Worm (Caenorhabditis elegans) whole organism, late embryonic: ENCODE results near the gene zip-6.
"Not testable (repeated sequence)": the region's sequence is repeated elsewhere in the genome, so short reads cannot be mapped to it uniquely, and the experiment has no call there.

Experiments used
- K09A11.1 ChIP-seq: sonication (generic microtip); optimal IDR thresholded peaks from 2 replicates; lab custom pipeline; 2017; ENCODE audit warnings: antibody characterized with exemption, mild to moderate bottlenecking, missing genetic modification characterization, missing compliant biosample characterization; ENCODE audit not compliant: insufficient read depth
- ceh-18 ChIP-seq: sonication (generic microtip); optimal IDR thresholded peaks from 2 replicates; lab custom pipeline; 2016; ENCODE audit warnings: missing genetic modification characterization, missing compliant biosample characterization
- ceh-2 ChIP-seq: sonication (generic microtip); optimal IDR thresholded peaks from 2 replicates; lab custom pipeline; 2016; ENCODE audit warnings: missing genotype, missing genetic modification characterization, missing compliant biosample characterization
- ceh-22 ChIP-seq: sonication (generic microtip); optimal IDR thresholded peaks from 2 replicates; lab custom pipeline; 2017; ENCODE audit warnings: missing biosample characterization, missing genetic modification characterization
- ceh-24 ChIP-seq: sonication (generic microtip); optimal IDR thresholded peaks from 2 replicates; lab custom pipeline; 2016; ENCODE audit warnings: mild to moderate bottlenecking, missing genetic modification characterization, missing compliant biosample characterization
- ceh-30 ChIP-seq: fragments of 150-350 bp; optimal IDR thresholded peaks from 2 replicates; lab custom pipeline; 2014; ENCODE audit warnings: missing biosample characterization, missing genetic modification characterization
- ceh-31 ChIP-seq: sonication (generic microtip); optimal IDR thresholded peaks from 2 replicates; lab custom pipeline; 2016; ENCODE audit warnings: missing genetic modification characterization, missing compliant biosample characterization
- ceh-34 ChIP-seq: sonication (generic microtip); optimal IDR thresholded peaks from 2 replicates; lab custom pipeline; 2016; ENCODE audit warnings: mild to moderate bottlenecking, missing genetic modification characterization, missing compliant biosample characterization
- ceh-45 ChIP-seq: fragments of 200-800 bp; sonication (Bioruptor generic); IDR thresholded peaks from 2 replicates; pipeline ENCODE4 v1.3.6; 2022; ENCODE audit warnings: missing genetic modification reagents, missing genetic modification characterization, missing compliant biosample characterization
- ceh-6 ChIP-seq: fragments of 200-800 bp; sonication (Bioruptor generic); optimal IDR thresholded peaks from 2 replicates; lab custom pipeline; 2018; ENCODE audit warnings: mild to moderate bottlenecking, missing genetic modification characterization, missing compliant biosample characterization
- ceh-9 ChIP-seq: sonication (generic microtip); optimal IDR thresholded peaks from 2 replicates; lab custom pipeline; 2016; ENCODE audit warnings: mild to moderate bottlenecking, missing genetic modification characterization, inconsistent platforms, missing compliant biosample characterization
- elt-2 ChIP-seq: sonication (generic microtip); optimal IDR thresholded peaks from 2 replicates; lab custom pipeline; 2016; ENCODE audit warnings: missing genetic modification reagents, missing genetic modification characterization, missing compliant biosample characterization
- elt-4 ChIP-seq: sonication (generic microtip); optimal IDR thresholded peaks from 2 replicates; lab custom pipeline; 2016; ENCODE audit warnings: missing genetic modification characterization, missing compliant biosample characterization
- ets-4 ChIP-seq: sonication (generic microtip); optimal IDR thresholded peaks from 2 replicates; lab custom pipeline; 2016; ENCODE audit warnings: missing genetic modification characterization, missing compliant biosample characterization
- hlh-13 ChIP-seq: fragments of 200-800 bp; sonication (Bioruptor generic); optimal IDR thresholded peaks from 2 replicates; lab custom pipeline; 2018; ENCODE audit warnings: mild to moderate bottlenecking, missing genetic modification characterization, missing compliant biosample characterization
- hlh-15 ChIP-seq: sonication (generic microtip); optimal IDR thresholded peaks from 2 replicates; lab custom pipeline; 2016; ENCODE audit warnings: missing genetic modification characterization, missing compliant biosample characterization
- hlh-6 ChIP-seq: sonication (generic microtip); optimal IDR thresholded peaks from 2 replicates; lab custom pipeline; 2016; ENCODE audit warnings: missing genotype, missing genetic modification characterization, missing compliant biosample characterization
- lim-6 ChIP-seq: sonication (generic microtip); optimal IDR thresholded peaks from 2 replicates; lab custom pipeline; 2016; ENCODE audit warnings: missing genetic modification characterization, missing compliant biosample characterization
- madf-2 ChIP-seq: sonication (generic microtip); optimal IDR thresholded peaks from 2 replicates; lab custom pipeline; 2017; ENCODE audit warnings: missing genetic modification characterization, missing compliant biosample characterization
- mec-3 ChIP-seq: sonication (generic microtip); optimal IDR thresholded peaks from 2 replicates; lab custom pipeline; 2016; ENCODE audit warnings: borderline replicate concordance, missing genetic modification characterization, missing compliant biosample characterization
- npax-4 ChIP-seq: sonication (generic microtip); optimal IDR thresholded peaks from 2 replicates; lab custom pipeline; 2016; ENCODE audit warnings: missing genetic modification characterization, missing compliant biosample characterization
- pat-9 ChIP-seq: fragments of 200-800 bp; sonication (Bioruptor generic); optimal IDR thresholded peaks from 2 replicates; lab custom pipeline; 2018; ENCODE audit warnings: mild to moderate bottlenecking, missing genetic modification characterization, moderate library complexity, missing compliant biosample characterization
- pha-2 ChIP-seq: sonication (generic microtip); optimal IDR thresholded peaks from 2 replicates; lab custom pipeline; 2017; ENCODE audit warnings: mild to moderate bottlenecking, missing genetic modification characterization, missing compliant biosample characterization
- pqm-1 ChIP-seq: sonication (generic microtip); optimal IDR thresholded peaks from 2 replicates; lab custom pipeline; 2016; ENCODE audit warnings: missing genetic modification characterization, missing compliant biosample characterization
- pros-1 ChIP-seq: fragments of 150-350 bp; optimal IDR thresholded peaks from 2 replicates; lab custom pipeline; 2014; ENCODE audit warnings: missing biosample characterization, missing genetic modification reagents, missing genetic modification characterization
- ref-2 ChIP-seq: sonication (generic microtip); optimal IDR thresholded peaks from 2 replicates; lab custom pipeline; 2016; ENCODE audit warnings: missing genetic modification characterization, missing compliant biosample characterization
- sox-2 ChIP-seq: fragments of 200-800 bp; sonication (Bioruptor generic); IDR thresholded peaks from 2 replicates; pipeline ENCODE4 v1.3.6; 2022; ENCODE audit warnings: missing genetic modification reagents, missing genetic modification characterization, missing compliant biosample characterization
- sox-4 ChIP-seq: sonication (generic microtip); optimal IDR thresholded peaks from 2 replicates; lab custom pipeline; 2017; ENCODE audit warnings: mild to moderate bottlenecking, missing genetic modification characterization, inconsistent platforms, missing compliant biosample characterization
- tbx-2 ChIP-seq: sonication (generic microtip); optimal IDR thresholded peaks from 2 replicates; lab custom pipeline; 2016; ENCODE audit warnings: missing genetic modification characterization, missing compliant biosample characterization
- tbx-7 ChIP-seq: sonication (generic microtip); optimal IDR thresholded peaks from 2 replicates; lab custom pipeline; 2016; ENCODE audit warnings: missing genotype, missing genetic modification characterization, missing compliant biosample characterization
- unc-3 ChIP-seq, 2 experiments: fragments of 200-800 bp in 1 of 2; sonication (Bioruptor generic) in 1 of 2; sonication (generic microtip) in 1 of 2; conservative IDR thresholded peaks in 1 of 2; optimal IDR thresholded peaks in 1 of 2; 2 replicates each; pipeline versions ENCODE4 v1.3.6 to Lab custom; 2016 to 2022; ENCODE audit warnings: missing compliant biosample characterization in 2 of 2, missing genetic modification characterization in 2 of 2, missing genetic modification reagents in 1 of 2
- unc-55 ChIP-seq: sonication (generic microtip); optimal IDR thresholded peaks from 2 replicates; lab custom pipeline; 2017; ENCODE audit warnings: missing biosample characterization, missing genetic modification reagents, missing genetic modification characterization
- unc-86 ChIP-seq: sonication (generic microtip); optimal IDR thresholded peaks from 2 replicates; lab custom pipeline; 2016; ENCODE audit warnings: missing genetic modification characterization, missing compliant biosample characterization

The zip-6 gene

DNA sequence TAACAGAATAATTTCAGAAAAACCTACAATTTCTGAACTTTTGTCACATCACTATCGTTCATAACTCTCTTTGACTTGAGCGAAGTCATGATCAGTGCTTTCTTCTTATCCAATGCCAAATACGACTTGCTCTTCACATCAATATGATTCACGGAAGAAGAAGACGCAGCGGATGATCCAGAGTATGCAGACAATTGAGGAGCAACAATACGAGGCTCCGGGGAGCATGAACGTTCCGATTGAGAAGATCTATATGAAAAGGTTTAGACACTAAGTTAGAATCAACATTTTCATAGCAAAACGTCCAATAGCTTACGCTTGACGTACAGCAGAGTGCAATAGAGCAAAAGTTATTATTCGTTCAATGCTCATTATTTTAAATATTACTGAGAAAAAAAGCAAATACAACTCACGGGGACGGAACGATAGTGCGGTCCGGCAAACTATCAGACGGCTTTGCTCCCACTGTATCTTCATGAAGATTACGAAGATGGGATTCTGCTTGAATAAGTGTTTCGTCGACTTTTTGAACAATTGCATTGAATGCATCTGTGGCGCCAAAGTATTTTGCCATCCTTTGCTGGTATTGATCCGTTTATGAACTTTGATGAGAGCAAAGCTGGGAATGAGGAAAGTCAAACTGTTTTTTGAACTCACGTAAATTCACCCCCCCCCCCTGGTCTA lies 42.7 kb upstream of the zip-6 start, which contains the start of gene C05C12.5:
Gene C05C12.5, minus strand, starts transcription at position 642 of the 684 bp plus-strand sequence.
- no peak for TF ChIP-seq hlh-15

DNA sequence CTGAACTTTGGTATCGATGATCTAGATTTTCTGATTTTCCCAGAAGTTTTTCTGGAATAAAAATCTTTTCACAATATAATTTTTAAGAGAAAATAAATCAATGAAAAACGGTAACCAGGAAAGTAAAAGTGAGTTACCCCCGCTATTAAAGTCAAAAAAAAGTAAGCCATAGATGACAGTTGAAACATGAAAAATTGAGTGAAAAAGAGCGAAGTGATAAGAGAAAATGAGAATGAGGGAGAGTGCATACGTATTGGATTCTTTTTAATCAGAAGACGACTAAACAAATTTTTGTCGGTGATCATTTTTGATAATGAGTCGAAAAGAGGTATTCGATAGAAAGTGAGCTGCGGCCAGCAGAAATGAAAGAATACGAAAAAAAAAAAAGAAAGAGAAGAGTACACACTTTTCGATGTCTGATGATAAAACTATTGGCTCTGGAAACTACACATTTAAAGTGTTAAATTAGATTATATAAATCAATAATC lies 41.6 kb upstream of the zip-6 start, which contains the start of gene gtl-1:
Gene gtl-1, minus strand, starts transcription at position 51 of the 488 bp plus-strand sequence.
- no peak for TF ChIP-seq tbx-2 (tag; lab: Kevin White, UChicago)
- no peak for TF ChIP-seq npax-4 (tag; lab: Kevin White, UChicago)
- TF ChIP-seq unc-55 (GFP tag; lab: Kevin White, UChicago) = no peak
- no peak for TF ChIP-seq madf-2 (tag; lab: Kevin White, UChicago)
- TF ChIP-seq ceh-18 (tag; lab: Kevin White, UChicago) = no peak
- TF ChIP-seq ceh-31 (tag; lab: Kevin White, UChicago) = no peak
- TF ChIP-seq ceh-34 (tag; lab: Kevin White, UChicago) = no peak
- no peak for TF ChIP-seq mec-3 (tag; lab: Kevin White, UChicago)

DNA sequence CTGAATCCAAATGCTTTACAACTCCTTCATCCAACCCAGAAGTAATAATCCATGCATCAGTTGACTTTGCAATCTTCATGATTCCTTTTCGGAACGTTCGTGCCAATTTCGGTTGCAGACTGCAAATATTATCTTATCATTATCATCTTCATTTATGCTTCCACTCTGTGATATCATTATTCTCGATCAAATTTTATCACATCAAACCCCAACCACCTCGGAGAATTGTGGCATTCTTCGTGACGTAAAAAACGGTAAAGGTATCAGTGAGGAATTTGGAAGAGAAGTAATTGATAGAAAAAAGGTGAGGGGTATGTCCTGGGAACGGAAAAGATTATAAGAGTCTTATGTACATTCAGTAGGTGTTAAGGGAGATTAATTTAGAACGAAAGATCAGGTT lies 39.5 kb upstream of the zip-6 start:
- TF ChIP-seq ceh-9 (tag; lab: Kevin White, UChicago) (no peak), hlh-13 (GFP tag; lab: Kevin White, UChicago) (no peak), elt-4 (tag; lab: Kevin White, UChicago) (no peak), tbx-2 (tag; lab: Kevin White, UChicago) (no peak), sox-2 (no peak), pqm-1 (tag; lab: Kevin White, UChicago) (no peak), elt-2 (tag; lab: Kevin White, UChicago) (peak; percentile 18), pha-2 (tag; lab: Kevin White, UChicago) (no peak)

DNA sequence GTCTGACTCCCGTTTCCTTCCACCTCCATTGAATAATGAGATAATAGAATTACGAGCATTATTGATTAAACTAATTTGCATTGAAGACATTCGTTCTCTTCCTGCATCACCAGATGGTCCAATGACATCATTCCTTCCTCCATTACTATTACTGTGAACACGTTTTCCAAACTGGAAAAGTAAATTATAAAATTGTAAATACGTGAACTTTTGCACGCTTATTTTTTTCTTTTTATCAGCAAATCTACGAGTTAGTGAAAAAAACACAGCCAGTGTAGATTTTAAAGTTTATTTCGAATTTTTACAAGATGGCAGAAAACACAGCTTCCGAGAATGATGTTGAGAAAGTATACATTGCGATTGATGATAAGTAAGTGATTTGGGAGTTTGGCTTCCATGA lies 35.8 kb upstream of the zip-6 start, which contains the start of gene C05C12.1:
Gene C05C12.1, plus strand, starts transcription at position 301 of the 400 bp plus-strand sequence.
- not testable (repeated sequence) for TF ChIP-seq ceh-24, sox-4, pqm-1 (tag; lab: Kevin White, UChicago)

DNA sequence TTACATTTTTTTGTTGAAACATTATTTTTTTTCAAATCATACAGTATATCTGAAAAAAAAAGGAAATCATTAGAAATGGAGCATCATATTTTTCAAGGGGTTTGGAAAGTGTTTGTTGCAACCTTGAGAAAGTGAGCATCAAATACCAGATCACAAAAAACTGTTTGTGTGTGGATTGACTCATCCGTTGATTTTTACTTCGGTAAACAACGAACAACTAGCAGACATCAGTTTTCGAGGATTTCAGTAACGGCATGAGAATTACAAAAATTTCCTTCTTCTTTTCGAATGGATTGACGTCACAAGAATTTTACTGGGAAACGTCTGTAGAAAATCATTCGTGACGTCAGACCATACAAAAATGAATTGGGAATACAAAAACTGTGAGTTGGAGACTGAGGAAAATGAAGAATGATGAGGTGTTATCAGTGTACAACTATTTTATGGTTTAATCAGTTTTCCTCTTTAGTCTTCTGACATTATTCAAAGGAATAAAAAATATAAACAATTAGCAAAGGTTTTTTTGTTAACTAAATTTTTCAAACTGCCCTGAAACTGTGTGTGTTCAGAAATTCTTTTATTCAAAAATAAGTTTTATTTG lies 30.2 kb upstream of the zip-6 start, which contains the start of gene C05C12.4:
Gene C05C12.4, minus strand, starts transcription at position 51 of the 601 bp plus-strand sequence.
- TF ChIP-seq tbx-7 (tag; lab: Kevin White, UChicago) (no peak), ceh-22 (tag; lab: Kevin White, UChicago) (no peak), ceh-6 (GFP tag; lab: Kevin White, UChicago) (no peak), npax-4 (tag; lab: Kevin White, UChicago) (no peak)

DNA sequence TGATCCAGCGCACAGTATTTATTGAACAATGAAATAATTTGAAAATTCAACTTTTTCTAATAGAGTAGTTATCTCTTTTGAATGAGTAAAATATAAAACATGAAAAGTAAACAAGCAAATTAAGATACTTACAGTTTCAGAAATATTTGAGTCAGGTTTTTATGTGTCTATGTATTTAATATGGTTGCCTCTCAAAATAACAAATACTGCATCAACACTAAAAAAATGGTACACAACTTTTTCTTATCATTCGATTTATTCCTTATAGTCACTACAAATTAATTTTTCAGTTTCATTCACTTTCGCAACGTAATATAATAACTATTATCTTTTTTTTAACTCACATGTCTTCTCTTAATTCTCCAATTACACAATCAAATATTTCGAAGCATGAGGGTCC lies 29.5 kb upstream of the zip-6 start:
- TF ChIP-seq lim-6 (tag; lab: Kevin White, UChicago) = no peak
- no peak for TF ChIP-seq ceh-30 (tag; lab: Kevin White, UChicago)
- no peak for TF ChIP-seq unc-3 (GFP tag; conservative IDR thresholded peaks at IDR 0.05; lab: Robert Waterston, UW)
- TF ChIP-seq unc-3 (tag; optimal IDR thresholded peaks at IDR 0.05; lab: Kevin White, UChicago) = no peak
- no peak for TF ChIP-seq pros-1 (tag; lab: Kevin White, UChicago)
- TF ChIP-seq ceh-2 = no peak
- TF ChIP-seq pat-9 = no peak
- TF ChIP-seq ceh-45 (GFP tag; lab: Robert Waterston, UW) = no peak
- TF ChIP-seq ceh-18 (tag; lab: Kevin White, UChicago) = no peak
- TF ChIP-seq pha-2 (tag; lab: Kevin White, UChicago) = no peak
- TF ChIP-seq K09A11.1 (tag; lab: Kevin White, UChicago) = no peak
- TF ChIP-seq ref-2 (tag; lab: Kevin White, UChicago) = no peak
- no peak for TF ChIP-seq unc-86 (tag; lab: Kevin White, UChicago)
- no peak for TF ChIP-seq hlh-6 (tag; lab: Kevin White, UChicago)
- no peak for TF ChIP-seq ets-4 (tag; lab: Kevin White, UChicago)
- TF ChIP-seq mec-3 (tag; lab: Kevin White, UChicago) = no peak
- TF ChIP-seq, all 69 proteins: peak for 0
